Worm (Caenorhabditis elegans): ENCODE measurements around the gene R07E5.5.

R07E5.5 gene

ce11 chrIII:4397115-4397514 is at the start of gene R07E5.5:
Gene R07E5.5 (plus strand): TSS chrIII:4397415.
- TF ChIP-seq let-526 (GFP tag; IDR thresholded peaks at IDR 0.05) = no peak
- TF ChIP-seq F10E7.11 (tag; optimal IDR thresholded peaks at IDR 0.05) = no peak
- TF ChIP-seq nhr-179 (tag; optimal IDR thresholded peaks at IDR 0.05) = no peak
- TF ChIP-seq ztf-6 (GFP tag; IDR thresholded peaks at IDR 0.05) = no peak
- TF ChIP-seq rcor-1 (GFP tag; IDR thresholded peaks at IDR 0.05) = no peak
- no peak for TF ChIP-seq egl-44 (GFP tag; IDR thresholded peaks at IDR 0.05)
- no peak for TF ChIP-seq sea-2 (GFP tag; IDR thresholded peaks at IDR 0.05)

DNA sequence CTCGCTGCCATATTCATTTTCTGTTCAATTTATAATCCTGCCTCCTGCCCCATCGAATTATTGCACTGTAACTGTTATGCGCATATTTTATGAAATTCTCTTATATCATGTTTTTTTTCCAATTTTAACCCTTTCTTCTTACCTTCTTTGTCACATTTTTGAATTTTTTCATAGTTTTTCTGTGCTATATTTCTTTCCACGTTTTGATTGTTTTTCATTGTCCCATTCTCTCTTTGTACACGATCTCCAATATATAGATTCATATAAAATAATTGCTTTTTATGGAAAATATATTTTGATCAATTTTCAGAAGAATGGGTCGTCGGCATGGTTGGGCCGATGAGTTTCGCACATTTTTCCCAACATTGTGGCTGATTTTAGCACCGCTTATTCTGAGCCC is 47.4 kb upstream of the R07E5.5 start, which contains the start of gene B0285.6:
TSS of gene B0285.6 (plus strand) at position 301 of the 400 bp plus-strand sequence.
- TF ChIP-seq somi-1 (GFP tag; optimal IDR thresholded peaks at IDR 0.05) (no peak), ceh-40 (GFP tag; IDR thresholded peaks at IDR 0.05) (no peak), mcd-1 (GFP tag; IDR thresholded peaks at IDR 0.05) (no peak), F49E8.2 (tag; optimal IDR thresholded peaks at IDR 0.05; ENCODE audit: insufficient read depth) (no peak), efl-1 (GFP tag; optimal IDR thresholded peaks at IDR 0.05) (no peak), ekl-4 (GFP tag; IDR thresholded peaks at IDR 0.05) (no peak), madf-3 (GFP tag; IDR thresholded peaks at IDR 0.05) (no peak), lin-40 (tag; optimal IDR thresholded peaks at IDR 0.05) (no peak), lin-54 (GFP tag; optimal IDR thresholded peaks at IDR 0.05) (no peak), rpc-1 (optimal IDR thresholded peaks at IDR 0.05) (no peak), rpc-1 (tag; optimal IDR thresholded peaks at IDR 0.05) (no peak), F33H1.4 (GFP tag; IDR thresholded peaks at IDR 0.05) (no peak)

ce11 chrIII:4356384-4356783 is 40.8 kb upstream of the R07E5.5 start, which contains the start of gene mnp-1:
Gene mnp-1 (plus strand): TSS chrIII:4356594.
- TF ChIP-seq F52B5.7 (tag; optimal IDR thresholded peaks at IDR 0.05) (no peak), nhr-90 (tag; optimal IDR thresholded peaks at IDR 0.05) (no peak), hmg-20 (GFP tag; IDR thresholded peaks at IDR 0.05) (no peak), snpc-1.1 (tag; optimal IDR thresholded peaks at IDR 0.05; ENCODE audit: insufficient read depth) (no peak), ceh-100 (GFP tag; IDR thresholded peaks at IDR 0.05) (no peak)

DNA sequence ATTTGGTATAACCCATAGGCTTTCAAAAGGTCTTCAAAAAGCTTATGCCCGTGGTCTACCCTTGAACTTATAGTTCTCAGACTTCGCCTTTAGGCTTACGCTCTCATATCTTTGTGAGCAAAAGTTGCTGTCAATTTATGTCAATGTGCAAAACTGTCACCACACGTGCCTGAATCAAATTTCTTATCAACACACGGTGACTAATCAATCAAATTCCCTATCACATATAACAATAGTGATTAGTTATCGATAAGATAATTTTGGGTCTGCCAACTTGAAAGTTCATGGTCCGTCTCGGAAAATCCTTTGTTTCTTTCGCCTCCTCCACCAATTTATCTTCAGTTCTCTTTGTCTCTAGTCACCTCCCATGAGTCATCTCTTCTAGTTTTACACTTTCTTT is 39.8 kb upstream of the R07E5.5 start:
- TF ChIP-seq Y53F4B.3 (GFP tag; IDR thresholded peaks at IDR 0.05) (no peak), nhr-80 (tag; optimal IDR thresholded peaks at IDR 0.05) (peak; percentile 34)

- TF ChIP-seq ceh-100 (GFP tag; IDR thresholded peaks at IDR 0.05) (no peak), lin-26 (GFP tag; IDR thresholded peaks at IDR 0.05) (no peak), somi-1 (GFP tag; optimal IDR thresholded peaks at IDR 0.05) (no peak), K11D2.4 (GFP tag; IDR thresholded peaks at IDR 0.05) (no peak), mcd-1 (GFP tag; IDR thresholded peaks at IDR 0.05) (no peak), cebp-2 (GFP tag; IDR thresholded peaks at IDR 0.05) (no peak), C17E4.6 (GFP tag; IDR thresholded peaks at IDR 0.05) (no peak), dpff-1 (tag; optimal IDR thresholded peaks at IDR 0.05) (no peak), T26A5.8 (tag; optimal IDR thresholded peaks at IDR 0.05) (no peak), ceh-79 (tag; optimal IDR thresholded peaks at IDR 0.05) (no peak), him-1 (tag; optimal IDR thresholded peaks at IDR 0.05) (no peak), madf-3 (GFP tag; IDR thresholded peaks at IDR 0.05) (no peak), cebp-1 (GFP tag; IDR thresholded peaks at IDR 0.05) (no peak), cebp-1 (tag; optimal IDR thresholded peaks at IDR 0.05) (no peak), B0261.1 (tag; optimal IDR thresholded peaks at IDR 0.05) (no peak), nhr-27 (tag; optimal IDR thresholded peaks at IDR 0.05) (no peak), attf-3 (GFP tag; conservative IDR thresholded peaks at IDR 0.05) (no peak), rpc-1 (optimal IDR thresholded peaks at IDR 0.05) (no peak), rpc-1 (tag; optimal IDR thresholded peaks at IDR 0.05) (no peak), Y79H2A.3 (GFP tag; conservative IDR thresholded peaks at IDR 0.05) (no peak), unc-62 (GFP tag; optimal IDR thresholded peaks at IDR 0.05) (no peak)
Observed at ce11 chrIII:4358345-4358744, 38.9 kb upstream of the R07E5.5 start.
